Fruit fly (Drosophila melanogaster) whole organism: ENCODE data around the gene Os-C.

Experiments used
- CG8478 ChIP-seq: fragments of >200 bp; optimal IDR thresholded peaks from 2 replicates; lab custom pipeline; 2018; ENCODE audit warnings: inconsistent platforms
- Dll ChIP-seq: fragments of >200 bp; optimal IDR thresholded peaks from 2 replicates; lab custom pipeline; 2017
- pan ChIP-seq: fragments of >200 bp; optimal IDR thresholded peaks from 2 replicates; lab custom pipeline; 2017
- psq ChIP-seq: fragments of >200 bp; optimal IDR thresholded peaks from 2 replicates; lab custom pipeline; 2017

DNA sequence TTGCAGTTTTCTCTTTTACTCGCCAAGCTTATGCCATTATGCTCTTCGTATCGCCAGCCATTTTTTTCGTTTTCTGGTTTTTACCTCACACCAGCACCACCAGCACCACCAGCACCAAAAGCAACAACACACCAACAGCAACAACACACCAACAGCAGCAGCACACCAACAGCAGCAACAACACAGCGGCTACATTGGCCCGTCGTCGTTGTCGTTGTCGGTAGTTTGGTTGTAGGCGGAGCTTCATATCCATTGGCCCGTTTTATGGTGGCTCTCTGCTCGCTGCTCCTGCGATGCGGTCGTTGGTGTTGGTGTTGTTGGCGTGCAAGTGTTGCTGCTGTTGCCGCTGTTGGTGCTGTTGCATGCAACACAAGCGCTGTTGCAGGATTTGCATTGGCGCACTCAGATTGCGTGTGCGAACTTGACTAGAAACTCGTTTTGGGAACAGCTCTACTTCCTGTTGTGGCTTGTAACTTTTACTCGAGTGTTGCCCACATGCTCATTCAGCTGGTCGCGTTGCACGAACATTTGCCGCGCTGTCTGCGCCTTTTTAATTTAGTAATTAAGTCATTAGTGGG lies 41.9 kb upstream of the Os-C start:
- TF ChIP-seq CG8478 (no peak), psq (lab: Kevin White, UChicago) (no peak), pan (lab: Kevin White, UChicago) (no peak), Dll (lab: Kevin White, UChicago) (no peak)
